Worm (Caenorhabditis elegans): Measurements from ENCODE around the gene B0303.4.
A peak's percentile ranks its signal among the peaks of the same experiment; 100 is the strongest.

Gene B0303.4

DNA sequence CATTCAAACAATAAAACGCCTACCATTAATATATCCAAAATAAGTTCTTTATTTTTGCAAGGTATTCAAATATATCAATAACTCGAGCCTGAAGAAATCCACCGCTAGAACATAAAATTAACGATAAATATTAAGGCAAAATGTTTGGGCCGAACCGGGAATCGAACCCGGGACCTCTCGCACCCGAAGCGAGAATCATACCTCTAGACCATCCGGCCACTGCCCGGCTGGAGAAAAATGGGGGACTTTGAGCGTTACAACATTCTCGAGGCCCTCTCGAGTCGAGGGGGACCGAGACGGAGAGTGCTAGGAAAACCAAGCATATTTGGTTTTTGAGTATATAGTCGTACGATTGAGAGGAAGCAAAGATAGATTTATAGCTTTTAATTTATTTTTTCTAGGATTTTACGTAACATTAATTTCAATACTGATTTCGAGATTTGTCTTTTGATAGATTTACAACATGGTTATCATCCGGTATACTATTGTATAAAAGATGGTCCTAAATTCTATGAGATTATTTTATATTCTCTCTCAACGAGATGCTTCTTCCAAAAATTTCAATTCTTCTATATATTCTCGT, 39.3 kb upstream of the B0303.4 start, which contains the start of gene flp-23 (continued):
- TF ChIP-seq Y67H2A.10 (GFP tag; conservative IDR thresholded peaks at IDR 0.05) (no peak), rpc-1 (optimal IDR thresholded peaks at IDR 0.05) (peak; percentile 72), rpc-1 (tag; optimal IDR thresholded peaks at IDR 0.05) (peak; percentile 86), lir-1 (GFP tag; conservative IDR thresholded peaks at IDR 0.05) (no peak), nfyb-1 (GFP tag; IDR thresholded peaks at IDR 0.05) (0 out of 2 replicates have a peak, but pooled peaks have one; percentile 40), F22D6.2 (tag; optimal IDR thresholded peaks at IDR 0.05) (no peak), nhr-90 (tag; optimal IDR thresholded peaks at IDR 0.05) (peak; percentile 72), hmg-1.2 (GFP tag; IDR thresholded peaks at IDR 0.05) (peak; percentile 50), somi-1 (GFP tag; optimal IDR thresholded peaks at IDR 0.05) (no peak), rec-8 (tag; optimal IDR thresholded peaks at IDR 0.05) (peak in 1 of 2 experiments; percentile 54), him-1 (tag; optimal IDR thresholded peaks at IDR 0.05) (peak; percentile 79), F55B11.4 (tag; optimal IDR thresholded peaks at IDR 0.05; ENCODE audit: borderline replicate concordance, insufficient read depth) (no peak), Y53G8AR.9 (GFP tag; conservative IDR thresholded peaks at IDR 0.05) (no peak), chd-7 (tag; optimal IDR thresholded peaks at IDR 0.05) (no peak), mxl-1 (tag; optimal IDR thresholded peaks at IDR 0.05) (peak; percentile 24), repo-1 (tag; optimal IDR thresholded peaks at IDR 0.05) (no peak), D2030.7 (GFP tag; IDR thresholded peaks at IDR 0.05) (peak; percentile 50; the same call in 1 of the 2 replicates), snpc-4 (GFP tag; optimal IDR thresholded peaks at IDR 0.05) (peak; percentile 43), snpc-4 (tag; optimal IDR thresholded peaks at IDR 0.05) (peak in 1 of 4 experiments; percentile 36), lin-40 (tag; optimal IDR thresholded peaks at IDR 0.05) (peak; percentile 17), ccch-3 (GFP tag; optimal IDR thresholded peaks at IDR 0.05) (no peak), lsy-27 (tag; optimal IDR thresholded peaks at IDR 0.05; ENCODE audit: borderline replicate concordance, insufficient read depth) (no peak), pbrm-1 (GFP tag; IDR thresholded peaks at IDR 0.05) (peak; percentile 45; the same call in 1 of the 2 replicates)

DNA sequence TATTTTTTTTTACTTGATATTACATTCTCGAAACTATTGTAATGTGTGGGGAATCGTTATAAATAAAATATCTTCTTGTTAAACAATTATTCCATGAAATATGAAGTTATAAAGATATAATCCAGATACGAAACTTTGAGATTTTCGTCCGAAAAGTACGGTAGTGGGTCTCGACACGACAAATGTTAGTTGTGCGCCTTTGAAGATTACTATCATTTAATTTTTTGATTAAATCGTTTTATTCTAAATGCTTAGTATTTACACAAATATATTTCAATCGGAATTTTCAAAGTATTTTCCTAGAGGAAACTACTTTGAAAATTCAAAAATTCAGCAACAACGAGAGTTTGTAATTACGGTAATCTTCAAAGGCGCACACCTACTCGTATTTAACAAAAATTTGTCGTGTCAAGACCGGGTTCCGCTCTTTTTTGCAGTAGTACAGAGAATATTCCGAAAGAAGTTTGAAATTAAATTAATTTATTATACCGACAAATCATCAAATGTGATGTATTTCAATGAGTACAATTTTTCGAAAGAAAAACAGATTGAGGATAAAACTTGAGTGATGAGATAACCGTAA, 37.4 kb upstream of the B0303.4 start:
- TF ChIP-seq nhr-120 (GFP tag; IDR thresholded peaks at IDR 0.05), result no peak
- TF ChIP-seq repo-1 (tag; optimal IDR thresholded peaks at IDR 0.05), result peak; percentile 64
- peak; percentile 86 for TF ChIP-seq ama-1 (optimal IDR thresholded peaks at IDR 0.05)
- TF ChIP-seq ama-1 (GFP tag; optimal IDR thresholded peaks at IDR 0.05), result no peak
- 0 out of 2 replicates have a peak, but pooled peaks have one; percentile 24 for TF ChIP-seq Y56A3A.18 (GFP tag; IDR thresholded peaks at IDR 0.05)
- TF ChIP-seq C17E4.6 (GFP tag; IDR thresholded peaks at IDR 0.05), result no peak

DNA sequence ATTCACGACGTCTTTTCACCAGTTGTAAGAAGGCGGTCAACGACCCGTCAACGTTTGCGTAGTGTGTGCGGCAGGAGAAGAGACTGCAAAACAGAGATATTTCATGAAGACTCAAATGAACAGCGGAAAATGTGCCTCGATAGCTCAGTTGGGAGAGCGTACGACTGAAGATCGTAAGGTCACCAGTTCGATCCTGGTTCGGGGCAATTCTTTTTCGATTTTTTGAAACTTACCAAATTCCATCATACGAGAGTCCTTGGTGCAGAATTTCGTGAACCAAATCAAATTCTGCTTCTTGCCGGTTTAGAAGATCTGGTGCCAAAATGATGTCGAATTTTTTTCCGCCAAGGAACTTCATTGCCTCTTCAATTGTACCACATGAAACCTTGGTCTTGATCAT, 36.7 kb upstream of the B0303.4 start:
- no peak for TF ChIP-seq ceh-40 (GFP tag; IDR thresholded peaks at IDR 0.05)
- no peak for TF ChIP-seq gei-17 (GFP tag; optimal IDR thresholded peaks at IDR 0.05)
- TF ChIP-seq dpff-1 (tag; optimal IDR thresholded peaks at IDR 0.05), result no peak
- TF ChIP-seq B0336.3 (GFP tag; IDR thresholded peaks at IDR 0.05), result 0 out of 2 replicates have a peak, but pooled peaks have one; percentile 18
- no peak for TF ChIP-seq ztf-28 (GFP tag; IDR thresholded peaks at IDR 0.05)
- peak; percentile 40; the same call in 1 of the 2 replicates for TF ChIP-seq madf-6 (GFP tag; IDR thresholded peaks at IDR 0.05)
- TF ChIP-seq B0035.1 (tag; optimal IDR thresholded peaks at IDR 0.05), result no peak
- no peak for TF ChIP-seq madf-10 (tag; optimal IDR thresholded peaks at IDR 0.05)
- TF ChIP-seq F57C9.4 (tag; optimal IDR thresholded peaks at IDR 0.05), result no peak
- TF ChIP-seq snpc-1.1 (tag; optimal IDR thresholded peaks at IDR 0.05; ENCODE audit: insufficient read depth), result peak; percentile 14
- peak in 1 of 2 experiments; percentile 18 for TF ChIP-seq let-607 (tag; optimal IDR thresholded peaks at IDR 0.05)
- peak; percentile 52; the same call in 1 of the 2 replicates for TF ChIP-seq K11D2.4 (GFP tag; IDR thresholded peaks at IDR 0.05)
- no peak for TF ChIP-seq bed-2 (GFP tag; IDR thresholded peaks at IDR 0.05)
- TF ChIP-seq tbp1 (GFP tag; optimal IDR thresholded peaks at IDR 0.05), result peak; percentile 89
- TF ChIP-seq Y53G8AR.9 (GFP tag; conservative IDR thresholded peaks at IDR 0.05), result 0 out of 2 replicates have a peak, but pooled peaks have one; percentile 20
- no peak for TF ChIP-seq F33H1.4 (GFP tag; IDR thresholded peaks at IDR 0.05)
- no peak for TF ChIP-seq B0019.2 (GFP tag; conservative IDR thresholded peaks at IDR 0.05)
- 0 out of 2 replicates have a peak, but pooled peaks have one; percentile 58 for TF ChIP-seq Y56A3A.18 (GFP tag; IDR thresholded peaks at IDR 0.05)
- peak; percentile 39 for TF ChIP-seq F52B5.7 (tag; optimal IDR thresholded peaks at IDR 0.05)
- TF ChIP-seq rec-8 (tag; optimal IDR thresholded peaks at IDR 0.05), result no peak
- TF ChIP-seq nfyb-1 (GFP tag; IDR thresholded peaks at IDR 0.05), result peak; percentile 48; the same call in 1 of the 2 replicates
